Fruit fly (Drosophila melanogaster) whole organism, embryonic: ENCODE measurements around the gene CG11131.

Experiments used
- Antp ChIP-seq: fragments of 200-800 bp; sonication (Bioruptor generic); optimal IDR thresholded peaks from 3 replicates; lab custom pipeline; 2016; ENCODE audit warnings: missing biosample characterization, missing genetic modification characterization
- Asciz ChIP-seq: fragments of 200-800 bp; sonication (Bioruptor generic); optimal IDR thresholded peaks from 2 replicates; lab custom pipeline; 2017; ENCODE audit warnings: missing biosample characterization, mild to moderate bottlenecking, missing genetic modification characterization, missing genetic modification reagents
- CG10147 ChIP-seq: fragments of 200-800 bp; sonication (Bioruptor generic); optimal IDR thresholded peaks from 2 replicates; lab custom pipeline; 2019; ENCODE audit warnings: missing biosample characterization, mild to moderate bottlenecking, missing genetic modification characterization, moderate library complexity
- CG10462 ChIP-seq: fragments of 200-800 bp; sonication (Bioruptor generic); optimal IDR thresholded peaks from 2 replicates; lab custom pipeline; 2016; ENCODE audit warnings: missing biosample characterization, missing genetic modification characterization
- CG11695 ChIP-seq: fragments of 200-800 bp; sonication (Bioruptor generic); IDR thresholded peaks from 3 replicates; pipeline ENCODE4 v1.3.6; 2022; ENCODE audit warnings: missing biosample characterization, missing genetic modification characterization
- CG12236 ChIP-seq: fragments of 200-800 bp; sonication (Bioruptor generic); optimal IDR thresholded peaks from 2 replicates; lab custom pipeline; 2016; ENCODE audit warnings: missing biosample characterization, missing genetic modification characterization
- CG13296 ChIP-seq: fragments of 200-800 bp; sonication (Bioruptor generic); optimal IDR thresholded peaks from 3 replicates; lab custom pipeline; 2018; ENCODE audit warnings: missing biosample characterization, mild to moderate bottlenecking, missing genetic modification characterization
- CG15011 ChIP-seq: fragments of 200-800 bp; sonication (Bioruptor generic); optimal IDR thresholded peaks from 3 replicates; lab custom pipeline; 2018; ENCODE audit warnings: missing biosample characterization, mild to moderate bottlenecking, missing genetic modification characterization
- CG17359 ChIP-seq: fragments of 200-800 bp; sonication (Bioruptor generic); optimal IDR thresholded peaks from 3 replicates; lab custom pipeline; 2018; ENCODE audit warnings: missing biosample characterization, mild to moderate bottlenecking, missing genetic modification characterization, moderate library complexity
- CG18262 ChIP-seq: fragments of 200-800 bp; optimal IDR thresholded peaks from 3 replicates; lab custom pipeline; 2019; ENCODE audit warnings: missing biosample characterization, mild to moderate bottlenecking, missing genetic modification characterization, moderate library complexity
- CG30403 ChIP-seq: fragments of 200-800 bp; sonication (Bioruptor generic); optimal IDR thresholded peaks from 3 replicates; lab custom pipeline; 2016; ENCODE audit warnings: missing biosample characterization, missing genetic modification characterization
- CG4424 ChIP-seq: fragments of 200-800 bp; sonication (Bioruptor generic); optimal IDR thresholded peaks from 3 replicates; lab custom pipeline; 2016; ENCODE audit warnings: missing biosample characterization, missing genetic modification characterization
- CG4820 ChIP-seq: fragments of 200-800 bp; sonication (Bioruptor generic); optimal IDR thresholded peaks from 3 replicates; lab custom pipeline; 2016; ENCODE audit warnings: missing biosample characterization, missing genetic modification characterization
- CG7556 ChIP-seq: fragments of 200-800 bp; sonication (Bioruptor generic); optimal IDR thresholded peaks from 2 replicates; lab custom pipeline; 2017; ENCODE audit warnings: missing biosample characterization, mild to moderate bottlenecking, missing genetic modification characterization
- CG7786 ChIP-seq: fragments of 200-800 bp; sonication (Bioruptor generic); optimal IDR thresholded peaks from 2 replicates; lab custom pipeline; 2016; ENCODE audit warnings: missing biosample characterization, missing genetic modification characterization
- CG7963 ChIP-seq: fragments of 200-800 bp; sonication (Bioruptor generic); IDR thresholded peaks from 3 replicates; pipeline ENCODE4 v1.3.6; 2022; ENCODE audit warnings: missing biosample characterization, missing genetic modification characterization; ENCODE audit not compliant: partially characterized antibody
- CG9876 ChIP-seq: fragments of 200-800 bp; sonication (Bioruptor generic); optimal IDR thresholded peaks from 2 replicates; lab custom pipeline; 2016; ENCODE audit warnings: missing biosample characterization, missing genetic modification characterization
- Dek ChIP-seq: fragments of 200-800 bp; sonication (Bioruptor generic); optimal IDR thresholded peaks from 3 replicates; lab custom pipeline; 2019; ENCODE audit warnings: missing biosample characterization, mild to moderate bottlenecking, missing genetic modification characterization, moderate library complexity
- Dll ChIP-seq: fragments of 200-800 bp; sonication (Bioruptor generic); IDR thresholded peaks from 4 replicates; pipeline ENCODE4 v1.3.6; 2022; ENCODE audit warnings: missing biosample characterization, missing genetic modification characterization; ENCODE audit not compliant: partially characterized antibody
- Ets97D ChIP-seq: fragments of 200-800 bp; sonication (Bioruptor generic); optimal IDR thresholded peaks from 3 replicates; lab custom pipeline; 2016; ENCODE audit warnings: missing biosample characterization, missing genetic modification characterization
- Fer1 ChIP-seq: fragments of 200-800 bp; sonication (Bioruptor generic); optimal IDR thresholded peaks from 2 replicates; lab custom pipeline; 2017; ENCODE audit warnings: missing biosample characterization, mild to moderate bottlenecking, missing genetic modification characterization
- HLH4C ChIP-seq: fragments of 200-800 bp; sonication (Bioruptor generic); IDR thresholded peaks from 3 replicates; pipeline ENCODE4 v1.3.6; 2022; ENCODE audit warnings: missing biosample characterization, missing genetic modification characterization; ENCODE audit not compliant: partially characterized antibody
- Hey ChIP-seq: fragments of 200-800 bp; sonication (Bioruptor generic); optimal IDR thresholded peaks from 3 replicates; lab custom pipeline; 2018; ENCODE audit warnings: missing biosample characterization, mild to moderate bottlenecking, missing genetic modification characterization
- Hr39 ChIP-seq: fragments of >200 bp; optimal IDR thresholded peaks from 2 replicates; lab custom pipeline; 2017
- Hsf ChIP-seq: fragments of 200-800 bp; sonication (Bioruptor generic); optimal IDR thresholded peaks from 3 replicates; lab custom pipeline; 2016; ENCODE audit warnings: missing biosample characterization, missing genetic modification characterization
- MBD-R2 ChIP-seq: fragments of 200-800 bp; sonication (Bioruptor generic); IDR thresholded peaks from 2 replicates; pipeline ENCODE4 v1.3.6; 2022; ENCODE audit warnings: missing biosample characterization, missing genetic modification characterization
- MESR4 ChIP-seq: fragments of 200-800 bp; sonication (Bioruptor generic); optimal IDR thresholded peaks from 2 replicates; lab custom pipeline; 2018; ENCODE audit warnings: missing biosample characterization, mild to moderate bottlenecking, missing genetic modification characterization, moderate library complexity
- Meics ChIP-seq: fragments of 200-800 bp; sonication (Bioruptor generic); optimal IDR thresholded peaks from 2 replicates; lab custom pipeline; 2017; ENCODE audit warnings: missing biosample characterization, mild to moderate bottlenecking, missing genetic modification characterization
- Neu2 ChIP-seq: fragments of 200-800 bp; sonication (Bioruptor generic); optimal IDR thresholded peaks from 3 replicates; lab custom pipeline; 2016; ENCODE audit warnings: missing biosample characterization, missing genetic modification characterization, borderline replicate concordance
- Nf-YA ChIP-seq: fragments of 200-800 bp; sonication (Bioruptor generic); IDR thresholded peaks from 2 replicates; pipeline ENCODE4 v1.3.6; 2022; ENCODE audit warnings: missing biosample characterization, missing genetic modification characterization
- Nf-YB ChIP-seq: fragments of 200-800 bp; sonication (Bioruptor generic); optimal IDR thresholded peaks from 3 replicates; lab custom pipeline; 2019; ENCODE audit warnings: missing biosample characterization, mild to moderate bottlenecking, missing genetic modification characterization, moderate library complexity
- Sox100B ChIP-seq: fragments of 200-800 bp; sonication (Bioruptor generic); optimal IDR thresholded peaks from 3 replicates; lab custom pipeline; 2018; ENCODE audit warnings: missing biosample characterization, mild to moderate bottlenecking, missing genetic modification characterization
- Sox102F ChIP-seq: fragments of 200-800 bp; sonication (Bioruptor generic); optimal IDR thresholded peaks from 2 replicates; lab custom pipeline; 2018; ENCODE audit warnings: missing biosample characterization, mild to moderate bottlenecking, missing genetic modification characterization, moderate library complexity
- Usf ChIP-seq: fragments of 200-800 bp; sonication (Bioruptor generic); optimal IDR thresholded peaks from 2 replicates; lab custom pipeline; 2017; ENCODE audit warnings: missing genotype, missing biosample characterization, missing genetic modification characterization
- YL-1 ChIP-seq: fragments of 200-800 bp; sonication (Bioruptor generic); optimal IDR thresholded peaks from 3 replicates; lab custom pipeline; 2017; ENCODE audit warnings: missing biosample characterization, mild to moderate bottlenecking, missing genetic modification characterization
- bab2 ChIP-seq: fragments of 200-800 bp; sonication (Bioruptor generic); optimal IDR thresholded peaks from 2 replicates; lab custom pipeline; 2016; ENCODE audit warnings: missing biosample characterization, missing genetic modification characterization
- caup ChIP-seq: fragments of 200-800 bp; sonication (Bioruptor generic); optimal IDR thresholded peaks from 3 replicates; lab custom pipeline; 2017; ENCODE audit warnings: missing biosample characterization, mild to moderate bottlenecking, missing genetic modification characterization, moderate library complexity; ENCODE audit not compliant: severe bottlenecking
- chif ChIP-seq, 2 experiments: fragments of 200-800 bp; sonication (Bioruptor generic); optimal IDR thresholded peaks; 3 replicates each; lab custom pipeline; 2016; ENCODE audit warnings: missing biosample characterization in 2 of 2, missing genetic modification characterization in 2 of 2
- fru ChIP-seq: fragments of >200 bp; optimal IDR thresholded peaks from 2 replicates; lab custom pipeline; 2017
- gro ChIP-seq: fragments of 200-800 bp; sonication (Bioruptor generic); optimal IDR thresholded peaks from 2 replicates; lab custom pipeline; 2016; ENCODE audit warnings: missing biosample characterization, missing genetic modification characterization
- hbn ChIP-seq: fragments of 200-800 bp; sonication (Bioruptor generic); IDR thresholded peaks from 2 replicates; pipeline ENCODE4 v1.3.6; 2022; ENCODE audit warnings: missing biosample characterization, missing genetic modification characterization; ENCODE audit not compliant: partially characterized antibody
- kah ChIP-seq: fragments of 200-800 bp; sonication (Bioruptor generic); optimal IDR thresholded peaks from 2 replicates; lab custom pipeline; 2018; ENCODE audit warnings: missing biosample characterization, mild to moderate bottlenecking, missing genetic modification characterization
- klu ChIP-seq: fragments of 200-800 bp; sonication (Bioruptor generic); IDR thresholded peaks from 2 replicates; pipeline ENCODE4 v1.3.6; 2022; ENCODE audit warnings: missing biosample characterization, missing genetic modification characterization
- kni ChIP-seq: fragments of 200-800 bp; sonication (Bioruptor generic); optimal IDR thresholded peaks from 3 replicates; lab custom pipeline; 2017; ENCODE audit warnings: mild to moderate bottlenecking, missing biosample characterization, missing genetic modification reagents, missing genetic modification characterization
- lbe ChIP-seq: fragments of 200-800 bp; sonication (Bioruptor generic); optimal IDR thresholded peaks from 2 replicates; lab custom pipeline; 2016; ENCODE audit warnings: missing biosample characterization, mild to moderate bottlenecking, missing genetic modification characterization
- p53 ChIP-seq: fragments of 200-800 bp; sonication (Bioruptor generic); optimal IDR thresholded peaks from 2 replicates; lab custom pipeline; 2016; ENCODE audit warnings: missing biosample characterization, missing genetic modification characterization
- pzg ChIP-seq: fragments of 200-800 bp; sonication (Bioruptor generic); optimal IDR thresholded peaks from 3 replicates; lab custom pipeline; 2018; ENCODE audit warnings: missing biosample characterization, mild to moderate bottlenecking, missing genetic modification characterization, moderate library complexity
- sisA ChIP-seq: fragments of 200-800 bp; sonication (Bioruptor generic); IDR thresholded peaks from 2 replicates; pipeline ENCODE4 v1.3.6; 2022; ENCODE audit warnings: missing biosample characterization, missing genetic modification characterization
- stc ChIP-seq: fragments of 200-800 bp; sonication (Bioruptor generic); IDR thresholded peaks from 2 replicates; pipeline ENCODE4 v1.3.6; 2022; ENCODE audit warnings: missing biosample characterization, missing genetic modification characterization
- trem ChIP-seq: fragments of 200-800 bp; optimal IDR thresholded peaks from 3 replicates; lab custom pipeline; 2019; ENCODE audit warnings: missing biosample characterization, mild to moderate bottlenecking, missing genetic modification characterization, moderate library complexity

Gene CG11131

dm6 chr3L:22878723-22879343, 19.7 kb upstream of the CG11131 start, which contains the start of the genes Chro and Ssl1 (continued):
- TF ChIP-seq CG9876 (GFP tag; lab: Kevin White, UChicago) (peak; percentile 100), CG10462 (peak; percentile 100), Hsf (peak; percentile 100), HLH4C (GFP tag; lab: Robert Waterston, UW) (peak; percentile 8; the same call in 1 of the 3 replicates), kni (GFP tag; lab: Kevin White, UChicago) (peak; percentile 97), Hr39 (no peak), Asciz (peak; percentile 100), sisA (GFP tag; lab: Robert Waterston, UW) (peak; percentile 100), CG7963 (GFP tag; lab: Robert Waterston, UW) (no peak), stc (peak; percentile 100), Nf-YB (peak; percentile 98), CG13296 (GFP tag; lab: Kevin White, UChicago) (peak; percentile 100), CG15011 (GFP tag; lab: Kevin White, UChicago) (peak; percentile 100), pzg (GFP tag; lab: Kevin White, UChicago) (peak; percentile 79), Sox100B (GFP tag; lab: Kevin White, UChicago) (peak; percentile 100), MBD-R2 (GFP tag; lab: Robert Waterston, UW) (peak; percentile 99), Meics (GFP tag; lab: Kevin White, UChicago) (peak; percentile 100), Antp (GFP tag; lab: Kevin White, UChicago) (peak; percentile 100), lbe (GFP tag; lab: Kevin White, UChicago) (peak; percentile 99), hbn (GFP tag; lab: Robert Waterston, UW) (no peak), gro (GFP tag; lab: Kevin White, UChicago) (peak; percentile 100), Neu2 (GFP tag; lab: Kevin White, UChicago) (peak; percentile 99), CG11695 (GFP tag; lab: Robert Waterston, UW) (peak; percentile 100), caup (peak; percentile 100), Fer1 (GFP tag; lab: Kevin White, UChicago) (peak; percentile 100), Usf (GFP tag; lab: Kevin White, UChicago) (peak; percentile 100), klu (GFP tag; lab: Robert Waterston, UW) (peak; percentile 100), CG18262 (tag; lab: Kevin White, UChicago) (peak; percentile 100), CG7556 (peak; percentile 100), CG10147 (GFP tag; lab: Kevin White, UChicago) (peak; percentile 99), Sox102F (GFP tag; lab: Kevin White, UChicago) (peak; percentile 100), CG7786 (GFP tag; lab: Kevin White, UChicago) (peak; percentile 100), YL-1 (GFP tag; lab: Kevin White, UChicago) (peak; percentile 99), Dll (GFP tag; lab: Robert Waterston, UW) (no peak; the same call in 3 of the 4 replicates), p53 (GFP tag; lab: Kevin White, UChicago) (peak; percentile 99), kah (GFP tag; lab: Kevin White, UChicago) (peak; percentile 98), CG4820 (GFP tag; lab: Kevin White, UChicago) (peak; percentile 99), Nf-YA (GFP tag; lab: Robert Waterston, UW) (peak; percentile 100), CG12236 (GFP tag; lab: Kevin White, UChicago) (peak; percentile 100), MESR4 (GFP tag; lab: Kevin White, UChicago) (peak; percentile 95), bab2 (peak; percentile 100), chif (GFP tag; optimal IDR thresholded peaks at IDR 0.05; lab: Kevin White, UChicago) (peak; percentile 100), CG30403 (GFP tag; lab: Kevin White, UChicago) (peak; percentile 100), Ets97D (GFP tag; lab: Kevin White, UChicago) (peak; percentile 98), CG17359 (peak; percentile 100), trem (tag; lab: Kevin White, UChicago) (peak; percentile 98), Dek (tag; lab: Kevin White, UChicago) (peak; percentile 100), fru (lab: Kevin White, UChicago) (no peak), CG4424 (GFP tag; lab: Kevin White, UChicago) (peak; percentile 100), Hey (tag; lab: Kevin White, UChicago) (peak; percentile 98)
